Fruit fly (Drosophila melanogaster): ENCODE data around the gene CG4577.

dm6 chr2L:1118149-1118548 lies 16.3 kb upstream of the CG4577 start:
- TF ChIP-seq N (GFP tag; optimal IDR thresholded peaks at IDR 0.05) (no peak), pan (optimal IDR thresholded peaks at IDR 0.05) (no peak), fru (GFP tag; optimal IDR thresholded peaks at IDR 0.05) (no peak), Vsx2 (GFP tag; optimal IDR thresholded peaks at IDR 0.05; ENCODE audit: partially characterized antibody) (no peak), Hnf4 (GFP tag; optimal IDR thresholded peaks at IDR 0.05) (no peak), br (GFP tag; optimal IDR thresholded peaks at IDR 0.05) (peak; percentile 0), CrebA (GFP tag; optimal IDR thresholded peaks at IDR 0.05; ENCODE audit: borderline replicate concordance) (no peak), Hr83 (GFP tag; optimal IDR thresholded peaks at IDR 0.05; ENCODE audit: poor library complexity, severe bottlenecking) (no peak), lola (GFP tag; optimal IDR thresholded peaks at IDR 0.05) (no peak), Hr78 (GFP tag; optimal IDR thresholded peaks at IDR 0.05) (no peak), Myc (optimal IDR thresholded peaks at IDR 0.05) (no peak), sage (GFP tag; optimal IDR thresholded peaks at IDR 0.05) (no peak), foxo (GFP tag; optimal IDR thresholded peaks at IDR 0.05) (no peak), ey (GFP tag; optimal IDR thresholded peaks at IDR 0.05) (no peak)

Measured in whole organism, wandering third instar larva.